Worm (Caenorhabditis elegans) whole organism, early embryonic: ENCODE results near the gene M05D6.1.

Experiments used
- B0310.2 ChIP-seq: sonication (generic microtip); optimal IDR thresholded peaks from 2 replicates; lab custom pipeline; 2016; ENCODE audit warnings: mild to moderate bottlenecking, missing genetic modification characterization, missing compliant biosample characterization
- aly-1 ChIP-seq: sonication (generic microtip); optimal IDR thresholded peaks from 2 replicates; lab custom pipeline; 2016; ENCODE audit warnings: missing genetic modification characterization, missing compliant biosample characterization
- ama-1 ChIP-seq: fragments of 150-350 bp; optimal IDR thresholded peaks from 2 replicates; lab custom pipeline; 2014
- ceh-36 ChIP-seq: sonication (generic microtip); optimal IDR thresholded peaks from 2 replicates; lab custom pipeline; 2016; ENCODE audit warnings: missing genetic modification characterization, inconsistent platforms, missing compliant biosample characterization
- ets-7 ChIP-seq: sonication (generic microtip); optimal IDR thresholded peaks from 2 replicates; lab custom pipeline; 2016; ENCODE audit warnings: missing genotype, missing genetic modification characterization, missing compliant biosample characterization
- flt-1 ChIP-seq: fragments of 200-800 bp; sonication (Bioruptor generic); IDR thresholded peaks from 2 replicates; pipeline ENCODE4 v1.3.6; 2022; ENCODE audit warnings: missing genetic modification characterization, missing compliant biosample characterization
- hnd-1 ChIP-seq: sonication (generic microtip); optimal IDR thresholded peaks from 2 replicates; lab custom pipeline; 2016; ENCODE audit warnings: missing genetic modification characterization, missing compliant biosample characterization
- pes-1 ChIP-seq: fragments of 200-800 bp; sonication (Bioruptor generic); IDR thresholded peaks from 2 replicates; pipeline ENCODE4 v1.3.6; 2022; ENCODE audit warnings: missing genetic modification reagents, missing genetic modification characterization, missing compliant biosample characterization
- scrt-1 ChIP-seq: fragments of 200-800 bp; sonication (Bioruptor generic); IDR thresholded peaks from 2 replicates; pipeline ENCODE4 v1.3.6; 2022; ENCODE audit warnings: missing genetic modification characterization, missing compliant biosample characterization
- sea-1 ChIP-seq: fragments of 200-800 bp; sonication (Bioruptor generic); conservative IDR thresholded peaks from 2 replicates; pipeline ENCODE4 v1.3.6; 2022; ENCODE audit warnings: missing genetic modification characterization, missing compliant biosample characterization
- tbx-11 ChIP-seq: fragments of 200-800 bp; sonication (Bioruptor generic); IDR thresholded peaks from 2 replicates; pipeline ENCODE4 v1.3.6; 2022; ENCODE audit warnings: missing genetic modification characterization, missing compliant biosample characterization
- tbx-37 ChIP-seq: fragments of 200-800 bp; sonication (Bioruptor generic); conservative IDR thresholded peaks from 2 replicates; pipeline ENCODE4 v1.3.6; 2022; ENCODE audit warnings: missing genetic modification reagents, missing genetic modification characterization, missing compliant biosample characterization
- tra-4 ChIP-seq: sonication (generic microtip); optimal IDR thresholded peaks from 2 replicates; lab custom pipeline; 2017; ENCODE audit warnings: missing genetic modification characterization, missing compliant biosample characterization

- TF ChIP-seq tbx-37 (no peak), ceh-36 (tag; lab: Kevin White, UChicago) (no peak), ets-7 (no peak), ama-1 (lab: Kevin White, UChicago) (no peak), scrt-1 (GFP tag; lab: Robert Waterston, UW) (no peak), flt-1 (GFP tag; lab: Robert Waterston, UW) (no peak), tra-4 (tag; lab: Kevin White, UChicago) (no peak), B0310.2 (tag; lab: Kevin White, UChicago) (no peak), aly-1 (tag; lab: Kevin White, UChicago) (no peak), pes-1 (GFP tag; lab: Robert Waterston, UW) (no peak), hnd-1 (tag; lab: Kevin White, UChicago) (no peak), sea-1 (no peak), tbx-11 (GFP tag; lab: Robert Waterston, UW) (no peak)
Measured at ce11 chrII:8428758-8428946, 46.6 kb downstream of the M05D6.1 start, which contains the start of gene F14E5.2.
